Worm (Caenorhabditis elegans): ENCODE measurements around the gene col-185.

DNA sequence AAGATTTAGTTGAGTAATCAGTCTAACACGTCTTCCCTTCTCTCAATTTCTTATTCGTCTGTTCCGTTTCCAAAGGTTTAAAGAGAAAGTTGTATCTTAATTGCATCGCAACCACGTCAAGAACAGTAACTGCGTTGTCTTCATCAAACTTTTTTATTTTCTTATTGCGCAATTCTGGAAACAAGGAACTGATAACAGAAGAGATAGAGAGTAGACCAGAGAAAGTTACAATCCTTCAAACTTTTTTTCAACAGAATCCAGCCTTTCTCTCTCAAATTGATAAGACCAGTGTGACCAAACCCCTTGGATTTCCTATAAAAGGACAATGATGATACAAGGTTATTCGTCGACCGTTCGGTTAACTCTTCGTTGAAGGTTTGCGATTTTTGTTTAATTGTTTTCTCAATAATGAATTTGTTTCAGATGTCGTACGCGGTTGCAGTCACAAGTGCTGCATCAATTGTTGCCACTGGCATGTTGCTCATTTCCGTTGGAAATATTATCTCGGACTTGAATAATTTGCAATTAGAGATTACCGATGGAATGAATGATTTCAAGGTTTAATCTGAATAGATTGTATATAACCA, 41.8 kb downstream of the col-185 start, which contains the start of gene col-184:
- TF ChIP-seq snpc-4 (GFP tag; optimal IDR thresholded peaks at IDR 0.05) = no peak
- TF ChIP-seq snpc-4 (tag; optimal IDR thresholded peaks at IDR 0.05) = no peak
- no peak for TF ChIP-seq hrde-1 (tag; optimal IDR thresholded peaks at IDR 0.05; ENCODE audit: borderline replicate concordance)
- TF ChIP-seq C17E4.6 (GFP tag; IDR thresholded peaks at IDR 0.05) = no peak
- TF ChIP-seq lag-1 (GFP tag; IDR thresholded peaks at IDR 0.05) = no peak
- no peak for TF ChIP-seq snpc-1.3 (tag; optimal IDR thresholded peaks at IDR 0.05; ENCODE audit: insufficient read depth)
- TF ChIP-seq F39B2.1 (GFP tag; IDR thresholded peaks at IDR 0.05) = no peak
- TF ChIP-seq nfya-1 (tag; optimal IDR thresholded peaks at IDR 0.05; ENCODE audit: borderline replicate concordance, insufficient read depth) = no peak
- TF ChIP-seq ZK185.1 (tag; optimal IDR thresholded peaks at IDR 0.05; ENCODE audit: poor library complexity, severe bottlenecking) = no peak
- TF ChIP-seq aptf-3 (GFP tag; IDR thresholded peaks at IDR 0.05) = no peak
- no peak for TF ChIP-seq tbx-9 (tag; optimal IDR thresholded peaks at IDR 0.05; ENCODE audit: borderline replicate concordance)
- TF ChIP-seq F52B5.7 (tag; optimal IDR thresholded peaks at IDR 0.05) = no peak
